Fruit fly (Drosophila melanogaster) whole organism, embryonic: ENCODE results near the gene InR.

Experiments
- Aef1 ChIP-seq: fragments of 200-800 bp; sonication (Bioruptor generic); IDR thresholded peaks from 3 replicates; pipeline ENCODE4 v1.3.6; 2022; ENCODE audit warnings: missing biosample characterization, missing genetic modification characterization
- Atf3 ChIP-seq: fragments of 200-800 bp; sonication (Bioruptor generic); optimal IDR thresholded peaks from 3 replicates; lab custom pipeline; 2016; ENCODE audit warnings: missing biosample characterization, missing genetic modification characterization
- CG10267 ChIP-seq: fragments of 200-800 bp; sonication (Bioruptor generic); optimal IDR thresholded peaks from 2 replicates; lab custom pipeline; 2018; ENCODE audit warnings: missing biosample characterization, mild to moderate bottlenecking, missing genetic modification characterization, moderate library complexity
- CG10366 ChIP-seq: fragments of 200-800 bp; sonication (Bioruptor generic); IDR thresholded peaks from 2 replicates; pipeline ENCODE4 v1.3.6; 2022; ENCODE audit warnings: missing biosample characterization, missing genetic modification characterization
- CG10543 ChIP-seq: fragments of 200-800 bp; sonication (Bioruptor generic); optimal IDR thresholded peaks from 3 replicates; lab custom pipeline; 2017; ENCODE audit warnings: missing biosample characterization, mild to moderate bottlenecking, missing genetic modification characterization, moderate library complexity
- CG10979 ChIP-seq: fragments of 200-800 bp; sonication (Bioruptor generic); optimal IDR thresholded peaks from 2 replicates; lab custom pipeline; 2018; ENCODE audit warnings: missing biosample characterization, mild to moderate bottlenecking, missing genetic modification characterization, moderate library complexity
- CG12391 ChIP-seq: fragments of 200-800 bp; sonication (Bioruptor generic); optimal IDR thresholded peaks from 3 replicates; lab custom pipeline; 2018; ENCODE audit warnings: missing biosample characterization, mild to moderate bottlenecking, missing genetic modification characterization, moderate library complexity
- CG14441 ChIP-seq: fragments of 200-800 bp; sonication (Bioruptor generic); IDR thresholded peaks from 2 replicates; pipeline ENCODE4 v1.3.6; 2022; ENCODE audit warnings: missing biosample characterization, missing genetic modification characterization
- CG15011 ChIP-seq: fragments of 200-800 bp; sonication (Bioruptor generic); optimal IDR thresholded peaks from 3 replicates; lab custom pipeline; 2018; ENCODE audit warnings: missing biosample characterization, mild to moderate bottlenecking, missing genetic modification characterization
- CG15479 ChIP-seq: fragments of 200-800 bp; sonication (Bioruptor generic); optimal IDR thresholded peaks from 3 replicates; lab custom pipeline; 2019; ENCODE audit warnings: missing biosample characterization, mild to moderate bottlenecking, missing genetic modification characterization, moderate library complexity
- CG15601 ChIP-seq: fragments of 200-800 bp; sonication (Bioruptor generic); optimal IDR thresholded peaks from 3 replicates; lab custom pipeline; 2019; ENCODE audit warnings: missing biosample characterization, mild to moderate bottlenecking, missing genetic modification characterization, moderate library complexity
- CG16815 ChIP-seq: fragments of 200-800 bp; sonication (Bioruptor generic); optimal IDR thresholded peaks from 3 replicates; lab custom pipeline; 2017; ENCODE audit warnings: missing biosample characterization, mild to moderate bottlenecking, missing genetic modification characterization
- CG2116 ChIP-seq: fragments of 200-800 bp; sonication (Bioruptor generic); optimal IDR thresholded peaks from 3 replicates; lab custom pipeline; 2018; ENCODE audit warnings: missing biosample characterization, mild to moderate bottlenecking, missing genetic modification characterization
- CG30431 ChIP-seq: fragments of 200-800 bp; sonication (Bioruptor generic); optimal IDR thresholded peaks from 2 replicates; lab custom pipeline; 2017; ENCODE audit warnings: missing biosample characterization, missing genetic modification characterization
- CG34422 ChIP-seq: fragments of 200-800 bp; sonication (Bioruptor generic); IDR thresholded peaks from 3 replicates; pipeline ENCODE4 v1.3.6; 2022; ENCODE audit warnings: missing biosample characterization, missing genetic modification characterization
- CG5245 ChIP-seq: fragments of 200-800 bp; sonication (Bioruptor generic); optimal IDR thresholded peaks from 3 replicates; lab custom pipeline; 2016; ENCODE audit warnings: missing biosample characterization, missing genetic modification characterization
- CG6791 ChIP-seq: fragments of 200-800 bp; sonication (Bioruptor generic); IDR thresholded peaks from 3 replicates; pipeline ENCODE4 v1.3.6; 2022; ENCODE audit warnings: missing biosample characterization, missing genetic modification characterization; ENCODE audit not compliant: partially characterized antibody
- CG7372 ChIP-seq: fragments of 200-800 bp; sonication (Bioruptor generic); IDR thresholded peaks from 2 replicates; pipeline ENCODE4 v1.3.6; 2022; ENCODE audit warnings: missing biosample characterization, missing genetic modification characterization
- CG7963 ChIP-seq: fragments of 200-800 bp; sonication (Bioruptor generic); IDR thresholded peaks from 3 replicates; pipeline ENCODE4 v1.3.6; 2022; ENCODE audit warnings: missing biosample characterization, missing genetic modification characterization; ENCODE audit not compliant: partially characterized antibody
- CG8359 ChIP-seq: fragments of 200-800 bp; sonication (Bioruptor generic); optimal IDR thresholded peaks from 2 replicates; lab custom pipeline; 2017; ENCODE audit warnings: missing biosample characterization, mild to moderate bottlenecking, missing genetic modification characterization, borderline replicate concordance
- CG9797 ChIP-seq: fragments of 200-800 bp; sonication (Bioruptor generic); optimal IDR thresholded peaks from 3 replicates; lab custom pipeline; 2018; ENCODE audit warnings: missing biosample characterization, mild to moderate bottlenecking, missing genetic modification characterization
- D19B ChIP-seq: fragments of 200-800 bp; sonication (Bioruptor generic); optimal IDR thresholded peaks from 2 replicates; lab custom pipeline; 2017; ENCODE audit warnings: missing biosample characterization, mild to moderate bottlenecking, missing genetic modification characterization
- Doc2 ChIP-seq: fragments of 200-800 bp; sonication (Bioruptor generic); IDR thresholded peaks from 2 replicates; pipeline ENCODE4 v1.3.6; 2022; ENCODE audit warnings: missing biosample characterization, missing genetic modification characterization
- Dref ChIP-seq: fragments of 200-800 bp; sonication (Bioruptor generic); IDR thresholded peaks from 2 replicates; pipeline ENCODE4 v1.3.6; 2022; ENCODE audit warnings: missing biosample characterization, missing genetic modification characterization
- Hr51 ChIP-seq, 2 experiments: fragments of 200-800 bp; sonication (Bioruptor generic); optimal IDR thresholded peaks; 2 replicates in 1 of 2; 3 replicates in 1 of 2; lab custom pipeline; 2016 to 2018; ENCODE audit warnings: missing biosample characterization in 2 of 2, missing genetic modification characterization in 2 of 2, mild to moderate bottlenecking in 1 of 2, moderate library complexity in 1 of 2
- Hsf ChIP-seq: fragments of 200-800 bp; sonication (Bioruptor generic); optimal IDR thresholded peaks from 3 replicates; lab custom pipeline; 2016; ENCODE audit warnings: missing biosample characterization, missing genetic modification characterization
- Kr ChIP-seq: fragments of 200-800 bp; sonication (Bioruptor generic); optimal IDR thresholded peaks from 2 replicates; lab custom pipeline; 2017; ENCODE audit warnings: missing biosample characterization, mild to moderate bottlenecking, missing genetic modification characterization
- MBD-R2 ChIP-seq: fragments of 200-800 bp; sonication (Bioruptor generic); IDR thresholded peaks from 2 replicates; pipeline ENCODE4 v1.3.6; 2022; ENCODE audit warnings: missing biosample characterization, missing genetic modification characterization
- Opbp ChIP-seq: fragments of 200-800 bp; sonication (Bioruptor generic); IDR thresholded peaks from 3 replicates; pipeline ENCODE4 v1.3.6; 2022; ENCODE audit warnings: missing biosample characterization, missing genetic modification characterization; ENCODE audit not compliant: partially characterized antibody
- Ravus ChIP-seq: fragments of 200-800 bp; sonication (Bioruptor generic); IDR thresholded peaks from 2 replicates; pipeline ENCODE4 v1.3.6; 2022; ENCODE audit warnings: missing biosample characterization, missing genetic modification characterization
- Tbp ChIP-seq: fragments of >200 bp; optimal IDR thresholded peaks from 2 replicates; lab custom pipeline; 2018; ENCODE audit warnings: missing biosample characterization, missing genetic modification characterization
- Xrp1 ChIP-seq: fragments of 200-800 bp; sonication (Bioruptor generic); IDR thresholded peaks from 2 replicates; pipeline ENCODE4 v1.3.6; 2022; ENCODE audit warnings: missing biosample characterization, missing genetic modification characterization
- ase ChIP-seq: fragments of 200-800 bp; sonication (Bioruptor generic); IDR thresholded peaks from 3 replicates; pipeline ENCODE4 v1.3.6; 2022; ENCODE audit warnings: missing biosample characterization, missing genetic modification characterization
- btn ChIP-seq: fragments of 200-800 bp; sonication (Bioruptor generic); optimal IDR thresholded peaks from 2 replicates; lab custom pipeline; 2016; ENCODE audit warnings: missing biosample characterization, missing genetic modification characterization
- chn ChIP-seq: fragments of 200-800 bp; sonication (Bioruptor generic); optimal IDR thresholded peaks from 2 replicates; lab custom pipeline; 2016; ENCODE audit warnings: missing biosample characterization, missing genetic modification characterization
- crol ChIP-seq: fragments of 200-800 bp; sonication (Bioruptor generic); IDR thresholded peaks from 2 replicates; pipeline ENCODE4 v1.3.6; 2022; ENCODE audit warnings: missing biosample characterization, missing genetic modification characterization
- en ChIP-seq: fragments of 200-800 bp; sonication (Bioruptor generic); optimal IDR thresholded peaks from 2 replicates; lab custom pipeline; 2016; ENCODE audit warnings: missing biosample characterization, missing genetic modification characterization
- grn ChIP-seq: fragments of 200-800 bp; sonication (Bioruptor generic); optimal IDR thresholded peaks from 3 replicates; lab custom pipeline; 2017; ENCODE audit warnings: missing biosample characterization, missing genetic modification characterization
- gsb-n ChIP-seq: fragments of 200-800 bp; sonication (Bioruptor generic); optimal IDR thresholded peaks from 3 replicates; lab custom pipeline; 2018; ENCODE audit warnings: missing biosample characterization, mild to moderate bottlenecking, missing genetic modification characterization
- hb ChIP-seq: fragments of 200-800 bp; sonication (Bioruptor generic); IDR thresholded peaks from 3 replicates; pipeline ENCODE4 v1.3.6; 2022; ENCODE audit warnings: missing biosample characterization, missing genetic modification characterization; ENCODE audit not compliant: partially characterized antibody
- hth ChIP-seq: fragments of >200 bp; optimal IDR thresholded peaks from 2 replicates; lab custom pipeline; 2017; ENCODE audit warnings: inconsistent platforms
- nmo ChIP-seq: fragments of 200-800 bp; sonication (Bioruptor generic); optimal IDR thresholded peaks from 2 replicates; lab custom pipeline; 2018; ENCODE audit warnings: missing biosample characterization, mild to moderate bottlenecking, missing genetic modification characterization, moderate library complexity
- pros ChIP-seq: fragments of 200-800 bp; sonication (Bioruptor generic); optimal IDR thresholded peaks from 3 replicates; lab custom pipeline; 2019; ENCODE audit warnings: missing biosample characterization, mild to moderate bottlenecking, missing genetic modification characterization, moderate library complexity
- pzg ChIP-seq: fragments of 200-800 bp; sonication (Bioruptor generic); optimal IDR thresholded peaks from 3 replicates; lab custom pipeline; 2018; ENCODE audit warnings: missing biosample characterization, mild to moderate bottlenecking, missing genetic modification characterization, moderate library complexity
- shn ChIP-seq: fragments of 200-800 bp; sonication (Bioruptor generic); optimal IDR thresholded peaks from 3 replicates; lab custom pipeline; 2016; ENCODE audit warnings: missing biosample characterization, missing genetic modification characterization
- ssp ChIP-seq: fragments of 200-800 bp; sonication (Bioruptor generic); IDR thresholded peaks from 2 replicates; pipeline ENCODE4 v1.3.6; 2022; ENCODE audit warnings: missing biosample characterization, missing genetic modification characterization
- tin ChIP-seq: fragments of 200-800 bp; sonication (Bioruptor generic); optimal IDR thresholded peaks from 3 replicates; lab custom pipeline; 2016; ENCODE audit warnings: missing biosample characterization, missing genetic modification characterization
- tll ChIP-seq, 2 experiments: fragments of 200-800 bp in 1 of 2; fragments of >200 bp in 1 of 2; sonication (Bioruptor generic) in 1 of 2; optimal IDR thresholded peaks; 2 replicates each; lab custom pipeline; 2017 to 2019; ENCODE audit warnings: missing biosample characterization in 2 of 2, missing genetic modification characterization in 2 of 2, mild to moderate bottlenecking in 1 of 2, moderate library complexity in 1 of 2
- tna ChIP-seq: fragments of 200-800 bp; sonication (Bioruptor generic); IDR thresholded peaks from 2 replicates; pipeline ENCODE4 v1.3.6; 2022; ENCODE audit warnings: missing biosample characterization, missing genetic modification characterization; ENCODE audit not compliant: partially characterized antibody
- trh ChIP-seq: fragments of 200-800 bp; sonication (Bioruptor generic); optimal IDR thresholded peaks from 2 replicates; lab custom pipeline; 2016; ENCODE audit warnings: missing biosample characterization, missing genetic modification characterization
- zen ChIP-seq: fragments of 200-800 bp; sonication (Bioruptor generic); optimal IDR thresholded peaks from 3 replicates; lab custom pipeline; 2018; ENCODE audit warnings: missing biosample characterization, mild to moderate bottlenecking, missing genetic modification characterization, moderate library complexity

Gene InR

DNA sequence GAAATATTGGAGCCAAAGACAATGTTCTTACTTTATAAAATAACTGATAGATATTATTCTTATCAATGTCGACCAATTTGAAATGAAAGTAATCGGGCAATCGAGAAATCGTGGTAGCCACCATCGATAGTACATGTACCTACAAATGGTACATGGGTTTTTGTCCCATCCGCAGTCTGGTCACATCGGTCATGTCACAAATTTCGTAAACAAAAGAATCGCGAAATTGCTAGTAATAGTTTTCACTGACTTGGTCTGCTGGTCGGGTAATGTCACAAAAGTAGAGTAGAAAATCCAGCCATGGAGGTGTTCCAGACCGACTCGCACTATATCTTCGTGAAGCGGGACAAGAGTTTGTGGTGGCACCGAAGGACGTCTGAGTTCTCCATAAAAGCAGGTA lies 98.4 kb downstream of the InR start, which contains the start of gene sp3 (continued):
- TF ChIP-seq CG2116 (GFP tag; lab: Kevin White, UChicago) (no peak), CG16815 (no peak), chn (GFP tag; lab: Kevin White, UChicago) (no peak), Dref (peak; percentile 90), CG15479 (peak; percentile 39), CG10366 (GFP tag; lab: Robert Waterston, UW) (no peak), CG15011 (no peak), CG8359 (GFP tag; lab: Kevin White, UChicago) (no peak), en (GFP tag; lab: Kevin White, UChicago) (no peak), CG34422 (peak; percentile 65; the same call in 1 of the 3 replicates), pros (GFP tag; lab: Kevin White, UChicago) (no peak), Hsf (GFP tag; lab: Kevin White, UChicago) (no peak), ase (GFP tag; lab: Robert Waterston, UW) (no peak), CG30431 (no peak), CG10543 (GFP tag; lab: Kevin White, UChicago) (no peak), Hr51 (GFP tag; optimal IDR thresholded peaks at IDR 0.05; lab: Kevin White, UChicago) (no peak), crol (GFP tag; lab: Robert Waterston, UW) (no peak), MBD-R2 (peak; percentile 62), Tbp (GFP tag; lab: Kevin White, UChicago) (no peak), Xrp1 (GFP tag; lab: Robert Waterston, UW) (no peak), shn (GFP tag; lab: Kevin White, UChicago) (no peak), ssp (GFP tag; lab: Robert Waterston, UW) (no peak), Aef1 (GFP tag; lab: Robert Waterston, UW) (no peak), CG6791 (GFP tag; lab: Robert Waterston, UW) (peak; percentile 73), CG10267 (tag; lab: Kevin White, UChicago) (no peak), grn (GFP tag; lab: Kevin White, UChicago) (no peak), tin (no peak), hb (GFP tag; lab: Robert Waterston, UW) (peak; percentile 37; the same call in 2 of the 3 replicates), Ravus (GFP tag; lab: Robert Waterston, UW) (no peak), Opbp (peak; percentile 85), hth (lab: Kevin White, UChicago) (no peak), CG15601 (tag; lab: Kevin White, UChicago) (no peak), CG12391 (no peak), btn (GFP tag; lab: Kevin White, UChicago) (no peak), tll (GFP tag; optimal IDR thresholded peaks at IDR 0.05; lab: Kevin White, UChicago) (no peak), CG7963 (GFP tag; lab: Robert Waterston, UW) (peak; percentile 67; the same call in 1 of the 3 replicates), D19B (GFP tag; lab: Kevin White, UChicago) (no peak), CG10979 (no peak), tna (GFP tag; lab: Robert Waterston, UW) (peak; percentile 66), CG5245 (GFP tag; lab: Kevin White, UChicago) (no peak), Doc2 (no peak), zen (tag; lab: Kevin White, UChicago) (no peak), Kr (GFP tag; lab: Kevin White, UChicago) (no peak), pzg (peak; percentile 70), CG9797 (GFP tag; lab: Kevin White, UChicago) (peak; percentile 68), CG14441 (GFP tag; lab: Robert Waterston, UW) (no peak), gsb-n (no peak), Atf3 (GFP tag; lab: Kevin White, UChicago) (no peak), CG7372 (no peak), trh (GFP tag; lab: Kevin White, UChicago) (no peak), nmo (GFP tag; lab: Kevin White, UChicago) (no peak)
